Worm (Caenorhabditis elegans) whole organism, mixed stage, embryonic: ENCODE measurements around the gene ZK622.4.
A peak's percentile ranks its signal among the peaks of the same experiment; 100 is the strongest.

Experiments used
- M03D4.4 ChIP-seq: sonication (generic microtip); optimal IDR thresholded peaks from 2 replicates; lab custom pipeline; 2017; ENCODE audit warnings: mild to moderate bottlenecking, missing genetic modification characterization, missing compliant biosample characterization
- bed-3 ChIP-seq: fragments of 200-800 bp; sonication (Bioruptor generic); optimal IDR thresholded peaks from 3 replicates; lab custom pipeline; 2018; ENCODE audit warnings: mild to moderate bottlenecking, missing genetic modification characterization, moderate library complexity, missing compliant biosample characterization
- blmp-1 ChIP-seq: fragments of 150-350 bp; optimal IDR thresholded peaks from 2 replicates; lab custom pipeline; 2014; ENCODE audit warnings: missing biosample characterization, missing genetic modification characterization
- ceh-43 ChIP-seq: fragments of 200-800 bp; sonication (Bioruptor generic); optimal IDR thresholded peaks from 2 replicates; lab custom pipeline; 2018; ENCODE audit warnings: mild to moderate bottlenecking, missing genetic modification characterization, moderate library complexity, missing compliant biosample characterization
- ceh-83 ChIP-seq: fragments of 200-800 bp; sonication (Bioruptor generic); optimal IDR thresholded peaks from 2 replicates; lab custom pipeline; 2018; ENCODE audit warnings: mild to moderate bottlenecking, missing genetic modification characterization, missing compliant biosample characterization
- ces-1 ChIP-seq: fragments of 150-350 bp; optimal IDR thresholded peaks from 2 replicates; lab custom pipeline; 2014; ENCODE audit warnings: missing biosample characterization, missing genetic modification reagents, missing genetic modification characterization
- cnd-1 ChIP-seq: fragments of 200-800 bp; sonication (Bioruptor generic); optimal IDR thresholded peaks from 2 replicates; lab custom pipeline; 2018; ENCODE audit warnings: mild to moderate bottlenecking, missing genetic modification characterization, missing compliant biosample characterization
- drap-1 ChIP-seq: fragments of 200-800 bp; sonication (Bioruptor generic); optimal IDR thresholded peaks from 3 replicates; lab custom pipeline; 2018; ENCODE audit warnings: mild to moderate bottlenecking, missing genetic modification characterization, missing compliant biosample characterization
- elt-1 ChIP-seq: sonication (generic microtip); optimal IDR thresholded peaks from 2 replicates; lab custom pipeline; 2017; ENCODE audit warnings: missing genetic modification characterization, mild to moderate bottlenecking, missing compliant biosample characterization, antibody characterized with exemption, moderate library complexity, borderline replicate concordance; ENCODE audit not compliant: insufficient read depth
- elt-3 ChIP-seq: fragments of 150-350 bp; optimal IDR thresholded peaks from 2 replicates; lab custom pipeline; 2014; ENCODE audit warnings: missing biosample characterization, missing genetic modification characterization
- flh-1 ChIP-seq: fragments of 200-800 bp; sonication (Bioruptor generic); optimal IDR thresholded peaks from 2 replicates; lab custom pipeline; 2018; ENCODE audit warnings: mild to moderate bottlenecking, missing genetic modification characterization, moderate library complexity, missing compliant biosample characterization
- ham-2 ChIP-seq: fragments of 200-800 bp; sonication (Bioruptor generic); optimal IDR thresholded peaks from 2 replicates; lab custom pipeline; 2018; ENCODE audit warnings: mild to moderate bottlenecking, missing genetic modification characterization, missing compliant biosample characterization
- hlh-1 ChIP-seq: fragments of 150-350 bp; optimal IDR thresholded peaks from 2 replicates; lab custom pipeline; 2014; ENCODE audit warnings: missing biosample characterization, missing genetic modification reagents, missing genetic modification characterization
- lin-13 ChIP-seq: fragments of 150-350 bp; optimal IDR thresholded peaks from 2 replicates; lab custom pipeline; 2014; ENCODE audit warnings: missing biosample characterization, missing genetic modification characterization
- lin-32 ChIP-seq: fragments of 200-800 bp; sonication (Bioruptor generic); optimal IDR thresholded peaks from 2 replicates; lab custom pipeline; 2018; ENCODE audit warnings: mild to moderate bottlenecking, missing genetic modification characterization, missing compliant biosample characterization
- lsy-2 ChIP-seq: fragments of 150-350 bp; optimal IDR thresholded peaks from 2 replicates; lab custom pipeline; 2014; ENCODE audit warnings: missing biosample characterization, missing genetic modification characterization
- mab-5 ChIP-seq: fragments of 150-350 bp; optimal IDR thresholded peaks from 2 replicates; lab custom pipeline; 2014; ENCODE audit warnings: missing biosample characterization, missing genetic modification characterization
- mep-1 ChIP-seq: fragments of 150-350 bp; optimal IDR thresholded peaks from 2 replicates; lab custom pipeline; 2017; ENCODE audit warnings: missing biosample characterization, missing genetic modification reagents, missing genetic modification characterization, inconsistent platforms
- mls-2 ChIP-seq: sonication (generic microtip); optimal IDR thresholded peaks from 2 replicates; lab custom pipeline; 2016; ENCODE audit warnings: mild to moderate bottlenecking, missing genetic modification characterization, moderate library complexity, missing compliant biosample characterization
- nhr-12 ChIP-seq: fragments of 150-350 bp; optimal IDR thresholded peaks from 2 replicates; lab custom pipeline; 2014; ENCODE audit warnings: missing biosample characterization, missing genetic modification characterization
- nhr-2 ChIP-seq: fragments of 150-350 bp; optimal IDR thresholded peaks from 2 replicates; lab custom pipeline; 2014; ENCODE audit warnings: missing biosample characterization, missing genetic modification characterization
- nhr-237 ChIP-seq: fragments of 150-350 bp; optimal IDR thresholded peaks from 2 replicates; lab custom pipeline; 2014; ENCODE audit warnings: missing biosample characterization, missing genetic modification characterization
- nhr-28 ChIP-seq: fragments of 150-350 bp; optimal IDR thresholded peaks from 2 replicates; lab custom pipeline; 2014; ENCODE audit warnings: missing biosample characterization, missing genetic modification characterization
- nhr-76 ChIP-seq: sonication (generic microtip); optimal IDR thresholded peaks from 2 replicates; lab custom pipeline; 2017; ENCODE audit warnings: missing biosample characterization, missing genetic modification characterization
- pha-4 ChIP-seq: fragments of 150-350 bp; optimal IDR thresholded peaks from 2 replicates; lab custom pipeline; 2018; ENCODE audit warnings: missing biosample characterization, missing genetic modification reagents, missing genetic modification characterization
- sem-2 ChIP-seq: fragments of 200-800 bp; sonication (Bioruptor generic); optimal IDR thresholded peaks from 2 replicates; lab custom pipeline; 2018; ENCODE audit warnings: mild to moderate bottlenecking, missing genetic modification characterization, missing compliant biosample characterization
- snpc-4 ChIP-seq: fragments of 150-350 bp; optimal IDR thresholded peaks from 2 replicates; lab custom pipeline; 2014; ENCODE audit warnings: missing biosample characterization, missing genetic modification characterization
- sptf-1 ChIP-seq: sonication (generic microtip); optimal IDR thresholded peaks from 2 replicates; lab custom pipeline; 2017; ENCODE audit warnings: mild to moderate bottlenecking, missing genetic modification characterization, moderate library complexity, missing compliant biosample characterization
- tbx-8 ChIP-seq: fragments of 200-800 bp; sonication (Bioruptor generic); optimal IDR thresholded peaks from 2 replicates; lab custom pipeline; 2018; ENCODE audit warnings: mild to moderate bottlenecking, missing genetic modification characterization, moderate library complexity, missing compliant biosample characterization
- unc-120 ChIP-seq: sonication (generic microtip); optimal IDR thresholded peaks from 2 replicates; lab custom pipeline; 2017; ENCODE audit warnings: missing genetic modification characterization, missing compliant biosample characterization; ENCODE audit not compliant: poor library complexity, severe bottlenecking
- unc-39 ChIP-seq: fragments of 150-350 bp; optimal IDR thresholded peaks from 2 replicates; lab custom pipeline; 2014; ENCODE audit warnings: missing biosample characterization, missing genetic modification characterization
- unc-62 ChIP-seq: fragments of 150-350 bp; optimal IDR thresholded peaks from 2 replicates; lab custom pipeline; 2014; ENCODE audit warnings: missing biosample characterization, missing genetic modification reagents, missing genetic modification characterization
- zip-8 ChIP-seq: fragments of 150-350 bp; optimal IDR thresholded peaks from 2 replicates; lab custom pipeline; 2014; ENCODE audit warnings: missing biosample characterization, missing genetic modification characterization
- ztf-11 ChIP-seq: fragments of 150-350 bp; optimal IDR thresholded peaks from 2 replicates; lab custom pipeline; 2014; ENCODE audit warnings: missing biosample characterization, missing genetic modification characterization

The ZK622.4 gene

ce11 chrII:5289142-5289541 lies 3.4 kb upstream of the ZK622.4 start, which contains the start of gene ZK622.5:
TSS of gene ZK622.5 (plus strand) at chrII:5289442.
- TF ChIP-seq tbx-8, result no peak
- TF ChIP-seq snpc-4 (tag; lab: Kevin White, UChicago), result no peak
- no peak for TF ChIP-seq flh-1
- no peak for TF ChIP-seq unc-62 (GFP tag; lab: Kevin White, UChicago)
- TF ChIP-seq elt-1 (tag; lab: Kevin White, UChicago), result no peak
- TF ChIP-seq mab-5, result no peak
- TF ChIP-seq sem-2 (GFP tag; lab: Kevin White, UChicago), result no peak
- TF ChIP-seq unc-39, result no peak
- TF ChIP-seq nhr-76 (tag; lab: Kevin White, UChicago), result no peak

- TF ChIP-seq flh-1 (no peak), blmp-1 (tag; lab: Kevin White, UChicago) (no peak), cnd-1 (tag; lab: Kevin White, UChicago) (no peak), unc-62 (GFP tag; lab: Kevin White, UChicago) (no peak), tbx-8 (no peak), nhr-28 (no peak), elt-3 (tag; lab: Kevin White, UChicago) (no peak), elt-1 (tag; lab: Kevin White, UChicago) (no peak), pha-4 (tag; lab: Kevin White, UChicago) (no peak), bed-3 (no peak), nhr-2 (tag; lab: Kevin White, UChicago) (no peak)
- TF ChIP-seq, all 35 proteins: peak for 0
Measured at ce11 chrII:5291051-5291450, 1.5 kb upstream of the ZK622.4 start.

DNA sequence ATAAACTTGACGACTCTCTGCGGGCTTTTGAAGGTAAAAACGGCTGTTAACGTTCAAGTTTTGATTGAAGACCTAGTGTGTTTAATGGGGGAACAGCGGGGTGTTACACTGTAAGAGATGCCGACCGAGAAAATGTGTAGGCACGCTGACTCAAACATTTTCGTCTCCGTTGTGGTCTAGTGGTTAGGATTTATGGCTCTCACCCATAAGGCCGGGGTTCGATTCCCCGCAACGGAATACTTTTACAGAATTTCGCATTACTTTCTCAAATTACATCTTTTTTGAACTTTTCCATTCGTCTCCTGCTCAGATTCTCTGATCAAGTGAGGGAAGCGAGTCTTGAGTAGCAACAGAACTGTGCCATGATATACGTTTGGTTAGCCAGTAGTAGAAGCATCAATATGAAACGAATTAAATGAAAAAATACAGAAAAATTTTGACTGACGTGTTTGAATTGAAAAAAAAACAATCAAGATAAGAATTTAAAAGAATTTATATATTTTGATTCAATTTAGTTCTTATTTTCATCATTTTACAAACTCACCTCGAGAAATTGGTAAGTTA lies 867 bp downstream of the ZK622.4 start, which contains the start of gene ZK622.1:
Gene ZK622.1 (plus strand): TSS at position 514 of the 564 bp plus-strand sequence.
- TF ChIP-seq lin-32 (GFP tag; lab: Kevin White, UChicago) (peak; percentile 7), ham-2 (GFP tag; lab: Kevin White, UChicago) (peak; percentile 44), snpc-4 (tag; lab: Kevin White, UChicago) (no peak), tbx-8 (no peak), M03D4.4 (peak; percentile 72), unc-120 (tag; lab: Kevin White, UChicago) (peak; percentile 39), ceh-83 (GFP tag; lab: Kevin White, UChicago) (peak; percentile 79), ces-1 (no peak), cnd-1 (tag; lab: Kevin White, UChicago) (peak; percentile 75), drap-1 (GFP tag; lab: Kevin White, UChicago) (peak; percentile 74), ceh-43 (GFP tag; lab: Kevin White, UChicago) (peak; percentile 35), bed-3 (peak; percentile 45), flh-1 (peak; percentile 29), sptf-1 (tag; lab: Kevin White, UChicago) (peak; percentile 52), sem-2 (GFP tag; lab: Kevin White, UChicago) (peak; percentile 62), mls-2 (peak; percentile 71), nhr-28 (no peak)

ce11 chrII:5297718-5298117 lies 5.2 kb downstream of the ZK622.4 start:
- TF ChIP-seq ztf-11 (tag; lab: Kevin White, UChicago) (no peak), elt-1 (tag; lab: Kevin White, UChicago) (no peak), nhr-28 (no peak), unc-39 (no peak), sem-2 (GFP tag; lab: Kevin White, UChicago) (no peak), bed-3 (no peak), snpc-4 (tag; lab: Kevin White, UChicago) (no peak), nhr-237 (tag; lab: Kevin White, UChicago) (no peak), nhr-12 (tag; lab: Kevin White, UChicago) (no peak), mep-1 (tag; lab: Kevin White, UChicago) (no peak), lin-13 (tag; lab: Kevin White, UChicago) (no peak), pha-4 (tag; lab: Kevin White, UChicago) (no peak), lsy-2 (tag; lab: Kevin White, UChicago) (no peak), flh-1 (no peak), zip-8 (tag; lab: Kevin White, UChicago) (no peak), ceh-43 (GFP tag; lab: Kevin White, UChicago) (no peak), sptf-1 (tag; lab: Kevin White, UChicago) (no peak), ces-1 (no peak), hlh-1 (no peak), blmp-1 (tag; lab: Kevin White, UChicago) (no peak)
- TF ChIP-seq, all 35 proteins: peak for 0
